Fruit fly (Drosophila melanogaster) whole organism: Measurements from ENCODE around the gene RpL37A.

ENCODE experiments used
- CG8478 ChIP-seq: fragments of >200 bp; optimal IDR thresholded peaks from 2 replicates; lab custom pipeline; 2018; ENCODE audit warnings: inconsistent platforms
- EcR ChIP-seq, 2 experiments: fragments of >200 bp; optimal IDR thresholded peaks; 2 replicates each; lab custom pipeline; 2017; ENCODE audit warnings: missing biosample characterization in 2 of 2, missing genetic modification characterization in 2 of 2, missing genetic modification reagents in 2 of 2
- pan ChIP-seq: fragments of >200 bp; optimal IDR thresholded peaks from 2 replicates; lab custom pipeline; 2017
- usp ChIP-seq: fragments of >200 bp; optimal IDR thresholded peaks from 2 replicates; lab custom pipeline; 2017; ENCODE audit warnings: missing biosample characterization, missing genetic modification characterization, mixed read lengths

- no peak for TF ChIP-seq pan (lab: Kevin White, UChicago)
- TF ChIP-seq usp (GFP tag; lab: Kevin White, UChicago), result no peak
- no peak for TF ChIP-seq CG8478 (lab: Kevin White, UChicago)
- TF ChIP-seq EcR (GFP tag; optimal IDR thresholded peaks at IDR 0.05; lab: Kevin White, UChicago), result no peak
These were observed 33.3 kb upstream of the RpL37A start, which contains the start of the genes CG14042 and SP555 for dm6 chr2L:5037402-5037860.
